Worm (Caenorhabditis elegans): ENCODE measurements around the gene F09C6.3.

Gene F09C6.3

DNA sequence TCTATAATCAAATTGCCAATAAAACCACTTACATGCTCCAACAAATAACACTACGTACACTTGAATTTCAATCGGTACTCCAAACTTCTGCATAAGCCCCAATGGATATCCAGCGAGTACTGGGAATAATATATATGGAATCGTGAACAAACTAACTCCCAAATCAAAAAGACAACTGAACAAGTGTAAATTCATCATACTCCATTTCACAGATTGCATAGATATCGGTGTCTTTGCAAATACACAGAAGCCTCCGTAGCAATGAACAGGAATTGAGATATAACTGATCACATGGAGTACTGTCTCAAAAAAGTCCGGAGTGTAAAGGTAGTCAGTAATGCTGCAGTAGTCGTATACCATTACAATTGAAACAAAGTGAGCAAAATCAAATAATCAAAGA, 50.6 kb downstream of the F09C6.3 start, which contains the start of gene srh-214:
Gene srh-214, minus strand, starts transcription at position 360 of the 400 bp plus-strand sequence.
- TF ChIP-seq repo-1 (tag; optimal IDR thresholded peaks at IDR 0.05) (no peak), Y53G8AR.9 (GFP tag; conservative IDR thresholded peaks at IDR 0.05) (no peak), ceh-27 (GFP tag; optimal IDR thresholded peaks at IDR 0.05) (no peak)
